Worm (Caenorhabditis elegans): ENCODE data around the gene srm-1.

ce11 chrIV:5033276-5033675 is 20.9 kb downstream of the srm-1 start, which contains the start of gene C09B9.4:
- TF ChIP-seq T22C8.4 (GFP tag; IDR thresholded peaks at IDR 0.05), result no peak
- no peak for TF ChIP-seq ztf-23 (GFP tag; IDR thresholded peaks at IDR 0.05)
- TF ChIP-seq flt-1 (GFP tag; IDR thresholded peaks at IDR 0.05), result no peak
- no peak for TF ChIP-seq tab-1 (GFP tag; IDR thresholded peaks at IDR 0.05)
- TF ChIP-seq cog-1 (tag; optimal IDR thresholded peaks at IDR 0.05), result no peak
- no peak for TF ChIP-seq med-1 (GFP tag; optimal IDR thresholded peaks at IDR 0.05; ENCODE audit: insufficient read depth)

All from whole organism, midembryonic.